Fruit fly (Drosophila melanogaster) whole organism, embryonic: ENCODE results near the gene MBD-like.

Experiments
- BEAF-32 ChIP-seq: fragments of 200-800 bp; sonication (Bioruptor generic); optimal IDR thresholded peaks from 3 replicates; lab custom pipeline; 2017; ENCODE audit warnings: missing biosample characterization, missing genetic modification characterization, mild to moderate bottlenecking, moderate library complexity, missing genetic modification reagents
- Blimp-1 ChIP-seq: fragments of 200-800 bp; sonication (Bioruptor generic); optimal IDR thresholded peaks from 3 replicates; lab custom pipeline; 2018; ENCODE audit warnings: missing biosample characterization, missing genetic modification characterization, mild to moderate bottlenecking, moderate library complexity, missing genetic modification reagents
- BtbVII ChIP-seq: fragments of 200-800 bp; sonication (Bioruptor generic); optimal IDR thresholded peaks from 3 replicates; lab custom pipeline; 2017; ENCODE audit warnings: missing biosample characterization, mild to moderate bottlenecking, missing genetic modification characterization
- CG10209 ChIP-seq: fragments of 200-800 bp; sonication (Bioruptor generic); optimal IDR thresholded peaks from 3 replicates; lab custom pipeline; 2017; ENCODE audit warnings: missing biosample characterization, mild to moderate bottlenecking, missing genetic modification characterization, missing genetic modification reagents
- CG11695 ChIP-seq: fragments of 200-800 bp; sonication (Bioruptor generic); IDR thresholded peaks from 3 replicates; pipeline ENCODE4 v1.3.6; 2022; ENCODE audit warnings: missing biosample characterization, missing genetic modification characterization
- CG12769 ChIP-seq: fragments of 200-800 bp; sonication (Bioruptor generic); optimal IDR thresholded peaks from 2 replicates; lab custom pipeline; 2019; ENCODE audit warnings: missing biosample characterization, mild to moderate bottlenecking, missing genetic modification characterization, moderate library complexity
- CG13894 ChIP-seq: fragments of 200-800 bp; sonication (Bioruptor generic); optimal IDR thresholded peaks from 3 replicates; lab custom pipeline; 2018; ENCODE audit warnings: missing biosample characterization, mild to moderate bottlenecking, missing genetic modification characterization, moderate library complexity
- CG15696 ChIP-seq: fragments of 200-800 bp; sonication (Bioruptor generic); optimal IDR thresholded peaks from 2 replicates; lab custom pipeline; 2019; ENCODE audit warnings: missing biosample characterization, mild to moderate bottlenecking, missing genetic modification characterization, moderate library complexity
- CG2129 ChIP-seq: fragments of 200-800 bp; sonication (Bioruptor generic); IDR thresholded peaks from 2 replicates; pipeline ENCODE4 v1.3.6; 2022; ENCODE audit warnings: missing biosample characterization, missing genetic modification characterization; ENCODE audit not compliant: partially characterized antibody
- CG3065 ChIP-seq: fragments of 200-800 bp; sonication (Bioruptor generic); optimal IDR thresholded peaks from 2 replicates; lab custom pipeline; 2016; ENCODE audit warnings: missing biosample characterization, missing genetic modification characterization
- CG4282 ChIP-seq: fragments of 200-800 bp; sonication (Bioruptor generic); optimal IDR thresholded peaks from 2 replicates; lab custom pipeline; 2016; ENCODE audit warnings: missing biosample characterization, missing genetic modification characterization
- CG4328 ChIP-seq: fragments of 200-800 bp; sonication (Bioruptor generic); optimal IDR thresholded peaks from 3 replicates; lab custom pipeline; 2017; ENCODE audit warnings: missing biosample characterization, missing genetic modification reagents, missing genetic modification characterization
- CG6175 ChIP-seq: fragments of 200-800 bp; sonication (Bioruptor generic); IDR thresholded peaks from 3 replicates; pipeline ENCODE4 v1.3.6; 2022; ENCODE audit warnings: missing biosample characterization, missing genetic modification characterization
- CG8281 ChIP-seq: fragments of 200-800 bp; sonication (Bioruptor generic); optimal IDR thresholded peaks from 2 replicates; lab custom pipeline; 2018; ENCODE audit warnings: missing biosample characterization, mild to moderate bottlenecking, missing genetic modification characterization, moderate library complexity
- CG8924 ChIP-seq: fragments of 200-800 bp; optimal IDR thresholded peaks from 3 replicates; lab custom pipeline; 2019; ENCODE audit warnings: missing biosample characterization, mild to moderate bottlenecking, missing genetic modification characterization, moderate library complexity
- CG8944 ChIP-seq: fragments of 200-800 bp; sonication (Bioruptor generic); optimal IDR thresholded peaks from 3 replicates; lab custom pipeline; 2016; ENCODE audit warnings: missing biosample characterization, missing genetic modification characterization
- CG9797 ChIP-seq: fragments of 200-800 bp; sonication (Bioruptor generic); optimal IDR thresholded peaks from 3 replicates; lab custom pipeline; 2018; ENCODE audit warnings: missing biosample characterization, mild to moderate bottlenecking, missing genetic modification characterization
- Camta ChIP-seq: fragments of 200-800 bp; sonication (Bioruptor generic); optimal IDR thresholded peaks from 2 replicates; lab custom pipeline; 2016; ENCODE audit warnings: missing biosample characterization, missing genetic modification characterization
- CrebB ChIP-seq: fragments of 200-800 bp; sonication (Bioruptor generic); optimal IDR thresholded peaks from 3 replicates; lab custom pipeline; 2018; ENCODE audit warnings: missing biosample characterization, mild to moderate bottlenecking, missing genetic modification characterization
- Dek ChIP-seq: fragments of 200-800 bp; sonication (Bioruptor generic); optimal IDR thresholded peaks from 3 replicates; lab custom pipeline; 2019; ENCODE audit warnings: missing biosample characterization, mild to moderate bottlenecking, missing genetic modification characterization, moderate library complexity
- Dip3 ChIP-seq: fragments of 200-800 bp; sonication (Bioruptor generic); optimal IDR thresholded peaks from 3 replicates; lab custom pipeline; 2016; ENCODE audit warnings: missing biosample characterization, missing genetic modification characterization
- E2f2 ChIP-seq: fragments of 200-800 bp; sonication (Bioruptor generic); IDR thresholded peaks from 2 replicates; pipeline ENCODE4 v1.3.6; 2022; ENCODE audit warnings: missing biosample characterization, missing genetic modification characterization
- Ets97D ChIP-seq: fragments of 200-800 bp; sonication (Bioruptor generic); optimal IDR thresholded peaks from 3 replicates; lab custom pipeline; 2016; ENCODE audit warnings: missing biosample characterization, missing genetic modification characterization
- HHEX ChIP-seq: fragments of 200-800 bp; sonication (Bioruptor generic); optimal IDR thresholded peaks from 3 replicates; lab custom pipeline; 2017; ENCODE audit warnings: missing biosample characterization, mild to moderate bottlenecking, missing genetic modification characterization, missing genetic modification reagents
- MESR4 ChIP-seq: fragments of 200-800 bp; sonication (Bioruptor generic); optimal IDR thresholded peaks from 2 replicates; lab custom pipeline; 2018; ENCODE audit warnings: missing biosample characterization, mild to moderate bottlenecking, missing genetic modification characterization, moderate library complexity
- Mrtf ChIP-seq: fragments of 200-800 bp; sonication (Bioruptor generic); IDR thresholded peaks from 3 replicates; pipeline ENCODE4 v1.3.6; 2022; ENCODE audit warnings: missing biosample characterization, missing genetic modification characterization
- Optix ChIP-seq: fragments of 200-800 bp; sonication (Bioruptor generic); IDR thresholded peaks from 3 replicates; pipeline ENCODE4 v1.3.6; 2022; ENCODE audit warnings: missing biosample characterization, missing genetic modification characterization
- Poxn ChIP-seq: fragments of 200-800 bp; sonication (Bioruptor generic); IDR thresholded peaks from 2 replicates; pipeline ENCODE4 v1.3.6; 2022; ENCODE audit warnings: missing biosample characterization, missing genetic modification characterization
- Side ChIP-seq: fragments of 200-800 bp; sonication (Bioruptor generic); optimal IDR thresholded peaks from 2 replicates; lab custom pipeline; 2016; ENCODE audit warnings: missing biosample characterization, missing genetic modification characterization
- YL-1 ChIP-seq: fragments of 200-800 bp; sonication (Bioruptor generic); optimal IDR thresholded peaks from 3 replicates; lab custom pipeline; 2017; ENCODE audit warnings: missing biosample characterization, mild to moderate bottlenecking, missing genetic modification characterization
- az2 ChIP-seq: fragments of 200-800 bp; sonication (Bioruptor generic); optimal IDR thresholded peaks from 3 replicates; lab custom pipeline; 2016; ENCODE audit warnings: missing biosample characterization, missing genetic modification characterization
- br ChIP-seq: fragments of >200 bp; optimal IDR thresholded peaks from 2 replicates; lab custom pipeline; 2017
- cato ChIP-seq: fragments of 200-800 bp; sonication (Bioruptor generic); optimal IDR thresholded peaks from 2 replicates; lab custom pipeline; 2016; ENCODE audit warnings: missing biosample characterization, missing genetic modification characterization, borderline replicate concordance
- chm ChIP-seq: fragments of 200-800 bp; sonication (Bioruptor generic); IDR thresholded peaks from 2 replicates; pipeline ENCODE4 v1.3.6; 2022; ENCODE audit warnings: missing biosample characterization, missing genetic modification characterization
- gcm ChIP-seq: fragments of 200-800 bp; sonication (Bioruptor generic); optimal IDR thresholded peaks from 2 replicates; lab custom pipeline; 2019; ENCODE audit warnings: missing biosample characterization, mild to moderate bottlenecking, missing genetic modification characterization, moderate library complexity
- ind ChIP-seq: fragments of 200-800 bp; sonication (Bioruptor generic); optimal IDR thresholded peaks from 3 replicates; lab custom pipeline; 2016; ENCODE audit warnings: missing biosample characterization, missing genetic modification characterization
- inv ChIP-seq: fragments of 200-800 bp; sonication (Bioruptor generic); IDR thresholded peaks from 2 replicates; pipeline ENCODE4 v1.3.6; 2022; ENCODE audit warnings: missing biosample characterization, missing genetic modification characterization; ENCODE audit not compliant: partially characterized antibody
- ken ChIP-seq: fragments of 200-800 bp; sonication (Bioruptor generic); IDR thresholded peaks from 3 replicates; pipeline ENCODE4 v1.3.6; 2022; ENCODE audit warnings: missing biosample characterization, missing genetic modification characterization
- knrl ChIP-seq: fragments of 200-800 bp; sonication (Bioruptor generic); IDR thresholded peaks from 3 replicates; pipeline ENCODE4 v1.3.6; 2022; ENCODE audit warnings: missing biosample characterization, missing genetic modification characterization; ENCODE audit not compliant: partially characterized antibody
- lab ChIP-seq: fragments of 200-800 bp; sonication (Bioruptor generic); optimal IDR thresholded peaks from 3 replicates; lab custom pipeline; 2017; ENCODE audit warnings: missing biosample characterization, missing genetic modification characterization, mild to moderate bottlenecking, moderate library complexity, missing genetic modification reagents
- nau ChIP-seq: fragments of 200-800 bp; sonication (Bioruptor generic); optimal IDR thresholded peaks from 3 replicates; lab custom pipeline; 2017; ENCODE audit warnings: missing biosample characterization, mild to moderate bottlenecking, missing genetic modification characterization, missing genetic modification reagents
- nerfin-2 ChIP-seq: fragments of 200-800 bp; sonication (Bioruptor generic); IDR thresholded peaks from 2 replicates; pipeline ENCODE4 v1.3.6; 2022; ENCODE audit warnings: missing biosample characterization, missing genetic modification characterization; ENCODE audit not compliant: partially characterized antibody
- otp ChIP-seq: fragments of 200-800 bp; sonication (Bioruptor generic); IDR thresholded peaks from 3 replicates; pipeline ENCODE4, ENCODE4 v1.3.6; 2022; ENCODE audit warnings: missing biosample characterization, missing genetic modification characterization
- p53 ChIP-seq: fragments of 200-800 bp; sonication (Bioruptor generic); optimal IDR thresholded peaks from 2 replicates; lab custom pipeline; 2016; ENCODE audit warnings: missing biosample characterization, missing genetic modification characterization
- pb ChIP-seq: fragments of 200-800 bp; sonication (Bioruptor generic); optimal IDR thresholded peaks from 3 replicates; lab custom pipeline; 2016; ENCODE audit warnings: missing biosample characterization, missing genetic modification characterization
- ro ChIP-seq: fragments of 200-800 bp; sonication (Bioruptor generic); IDR thresholded peaks from 2 replicates; pipeline ENCODE4 v1.3.6; 2022; ENCODE audit warnings: missing biosample characterization, missing genetic modification characterization
- sens-2 ChIP-seq: fragments of 200-800 bp; sonication (Bioruptor generic); IDR thresholded peaks from 2 replicates; pipeline ENCODE4 v1.3.6; 2022; ENCODE audit warnings: missing biosample characterization, missing genetic modification characterization
- sna ChIP-seq: fragments of 200-800 bp; sonication (Bioruptor generic); IDR thresholded peaks from 2 replicates; pipeline ENCODE4 v1.3.6; 2022; ENCODE audit warnings: missing biosample characterization, missing genetic modification characterization; ENCODE audit not compliant: partially characterized antibody
- sr ChIP-seq: fragments of 200-800 bp; sonication (Bioruptor generic); IDR thresholded peaks from 3 replicates; pipeline ENCODE4 v1.3.6; 2022; ENCODE audit warnings: missing biosample characterization, missing genetic modification characterization
- z ChIP-seq: fragments of 200-800 bp; sonication (Bioruptor generic); IDR thresholded peaks from 3 replicates; pipeline ENCODE4 v1.3.6; 2022; ENCODE audit warnings: missing biosample characterization, missing genetic modification characterization

MBD-like gene

dm6 chr3R:9534125-9534496 is 25.4 kb upstream of the MBD-like start (continued):
- TF ChIP-seq CG4328 (peak; percentile 86), CG8924 (tag; lab: Kevin White, UChicago) (peak; percentile 96), YL-1 (peak; percentile 70), gcm (GFP tag; lab: Kevin White, UChicago) (peak; percentile 92), az2 (GFP tag; lab: Kevin White, UChicago) (peak; percentile 96), BtbVII (peak; percentile 85), ro (peak; percentile 61), CG6175 (GFP tag; lab: Robert Waterston, UW) (0 out of 3 replicates have a peak, but pooled peaks have one; percentile 64), CG9797 (GFP tag; lab: Kevin White, UChicago) (no peak), pb (GFP tag; lab: Kevin White, UChicago) (peak; percentile 84), Blimp-1 (GFP tag; lab: Kevin White, UChicago) (peak; percentile 96), sna (GFP tag; lab: Robert Waterston, UW) (no peak), lab (peak; percentile 93), Optix (peak; percentile 47; the same call in 2 of the 3 replicates), CG2129 (GFP tag; lab: Robert Waterston, UW) (no peak), inv (GFP tag; lab: Robert Waterston, UW) (no peak), Poxn (GFP tag; lab: Robert Waterston, UW) (peak; percentile 37; the same call in 1 of the 2 replicates), otp (peak; percentile 89), nau (GFP tag; lab: Kevin White, UChicago) (peak; percentile 82), Side (peak; percentile 87), chm (peak; percentile 87), nerfin-2 (GFP tag; lab: Robert Waterston, UW) (no peak), CG3065 (GFP tag; lab: Kevin White, UChicago) (peak; percentile 82), CG11695 (GFP tag; lab: Robert Waterston, UW) (peak; percentile 90), E2f2 (GFP tag; lab: Robert Waterston, UW) (peak; percentile 71), knrl (no peak), Dip3 (GFP tag; lab: Kevin White, UChicago) (peak; percentile 88), ken (GFP tag; lab: Robert Waterston, UW) (peak; percentile 95), CG4282 (GFP tag; lab: Kevin White, UChicago) (peak; percentile 51), CG10209 (GFP tag; lab: Kevin White, UChicago) (peak; percentile 87), CG8281 (peak; percentile 70), Ets97D (GFP tag; lab: Kevin White, UChicago) (peak; percentile 74), CG8944 (GFP tag; lab: Kevin White, UChicago) (peak; percentile 90), Mrtf (GFP tag; lab: Robert Waterston, UW) (peak; percentile 84; the same call in 1 of the 3 replicates), HHEX (GFP tag; lab: Kevin White, UChicago) (peak; percentile 87), br (lab: Kevin White, UChicago) (no peak), ind (peak; percentile 91), CG12769 (tag; lab: Kevin White, UChicago) (peak; percentile 76), CrebB (tag; lab: Kevin White, UChicago) (peak; percentile 89), sens-2 (peak; percentile 92), p53 (peak; percentile 31), CG13894 (tag; lab: Kevin White, UChicago) (no peak), Dek (peak; percentile 90), BEAF-32 (GFP tag; lab: Kevin White, UChicago) (no peak), cato (GFP tag; lab: Kevin White, UChicago) (peak; percentile 90), MESR4 (GFP tag; lab: Kevin White, UChicago) (peak; percentile 16), Camta (peak; percentile 93), CG15696 (tag; lab: Kevin White, UChicago) (peak; percentile 54), sr (peak; percentile 54; the same call in 2 of the 3 replicates), z (0 out of 3 replicates have a peak, but pooled peaks have one; percentile 19)
